Fruit fly (Drosophila melanogaster): Measurements from ENCODE around the gene robo2.

The robo2 gene

DNA sequence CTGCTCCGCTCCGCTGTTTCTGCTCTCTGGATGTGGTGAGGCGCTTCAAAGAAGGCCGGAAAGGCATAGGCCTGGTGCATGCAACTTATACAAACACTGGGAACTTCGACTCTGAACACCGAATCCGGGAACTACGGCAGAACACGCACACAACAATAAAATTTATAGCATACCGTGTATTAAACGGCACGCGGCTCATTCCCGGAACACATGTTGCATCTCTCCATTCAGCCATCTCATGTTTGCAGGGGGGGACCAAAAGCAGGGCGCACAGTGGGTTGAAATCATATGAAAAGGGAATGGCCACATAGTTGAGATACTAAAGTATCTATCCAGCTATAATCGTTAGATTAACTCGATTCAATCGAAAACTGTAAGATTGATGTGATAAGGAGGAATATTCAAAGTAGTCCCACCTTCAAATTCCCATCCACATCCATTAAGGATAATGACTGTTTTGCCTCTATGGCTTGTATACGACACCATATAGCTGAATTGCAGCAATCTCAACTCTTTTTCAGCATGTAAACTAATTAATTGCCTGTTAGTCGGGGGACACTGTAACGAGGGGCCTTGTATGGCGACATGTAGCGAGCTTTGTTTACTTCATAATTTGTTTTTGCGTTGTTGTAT lies 19.7 kb upstream of the robo2 start (continued):
- TF ChIP-seq Eip75B (GFP tag; optimal IDR thresholded peaks at IDR 0.05) (peak; percentile 51), OdsH (GFP tag; optimal IDR thresholded peaks at IDR 0.05) (peak; percentile 77), Sox102F (GFP tag; optimal IDR thresholded peaks at IDR 0.05) (peak; percentile 69), CG6163 (GFP tag; IDR thresholded peaks at IDR 0.05) (no peak), CG8119 (GFP tag; IDR thresholded peaks at IDR 0.05) (peak; percentile 72), Gug (GFP tag; IDR thresholded peaks at IDR 0.05) (0 out of 2 replicates have a peak, but pooled peaks have one; percentile 15), CG10631 (GFP tag; optimal IDR thresholded peaks at IDR 0.05) (peak; percentile 82), spab (GFP tag; optimal IDR thresholded peaks at IDR 0.05) (peak; percentile 78), Sox15 (GFP tag; optimal IDR thresholded peaks at IDR 0.05) (peak; percentile 78), CG15336 (GFP tag; IDR thresholded peaks at IDR 0.05) (peak; percentile 54), svp (GFP tag) (peak; percentile 86), acj6 (GFP tag; optimal IDR thresholded peaks at IDR 0.05) (peak; percentile 78), cyc (GFP tag; optimal IDR thresholded peaks at IDR 0.05) (peak; percentile 63), fkh (GFP tag; optimal IDR thresholded peaks at IDR 0.05) (peak; percentile 42)

DNA sequence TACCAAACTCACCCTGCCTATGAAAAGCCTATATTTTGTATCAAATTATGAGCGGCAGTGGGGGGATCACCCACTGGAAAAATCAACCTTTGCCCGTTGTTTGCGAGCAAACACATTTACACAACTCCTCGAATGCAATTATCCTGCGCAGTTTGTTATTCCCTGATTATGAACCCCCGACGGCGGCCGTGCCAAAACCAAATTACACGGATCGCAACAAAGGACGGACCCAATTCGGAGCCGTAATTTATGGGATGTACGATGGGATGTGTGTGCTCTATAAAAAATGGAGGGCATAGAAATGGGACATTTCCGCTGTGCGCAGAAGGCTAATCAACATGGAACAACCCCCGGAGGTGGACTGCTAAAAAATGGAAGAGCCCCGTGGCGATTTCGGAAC lies 15.2 kb upstream of the robo2 start:
- TF ChIP-seq ss (GFP tag; optimal IDR thresholded peaks at IDR 0.05) (no peak), CG8319 (GFP tag; optimal IDR thresholded peaks at IDR 0.05) (no peak), esn (GFP tag; optimal IDR thresholded peaks at IDR 0.05) (no peak), CG3919 (GFP tag; optimal IDR thresholded peaks at IDR 0.05) (no peak), CG10669 (GFP tag; optimal IDR thresholded peaks at IDR 0.05) (no peak), eg (GFP tag; IDR thresholded peaks at IDR 0.05) (no peak), Eip75B (GFP tag; optimal IDR thresholded peaks at IDR 0.05) (no peak), acj6 (GFP tag; optimal IDR thresholded peaks at IDR 0.05) (no peak), dsx (GFP tag; optimal IDR thresholded peaks at IDR 0.05; ENCODE audit: poor library complexity, severe bottlenecking) (no peak), CG6276 (GFP tag; optimal IDR thresholded peaks at IDR 0.05) (no peak), CG6808 (GFP tag; optimal IDR thresholded peaks at IDR 0.05) (no peak)

DNA sequence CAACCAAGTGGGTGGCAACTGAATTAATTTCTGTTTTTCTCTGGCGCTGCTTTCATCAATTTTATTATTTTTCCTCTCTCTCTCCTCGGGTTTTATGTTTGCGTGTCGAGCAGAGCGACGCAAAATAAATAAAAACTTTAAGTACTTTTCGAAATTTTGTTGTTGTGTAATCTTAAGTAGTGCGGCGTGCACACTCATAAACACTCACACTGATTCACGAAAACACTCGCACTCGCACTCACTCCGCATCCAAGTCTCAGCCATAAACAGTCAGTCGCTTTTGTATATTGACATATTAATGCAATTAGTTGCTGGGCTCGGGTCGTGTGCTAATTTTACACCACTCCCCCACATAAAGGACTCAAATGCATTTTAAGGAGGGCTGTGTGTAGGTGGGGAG lies 14.7 kb upstream of the robo2 start:
- TF ChIP-seq CG6163 (GFP tag; IDR thresholded peaks at IDR 0.05) (no peak), spab (GFP tag; optimal IDR thresholded peaks at IDR 0.05) (no peak), Sox15 (GFP tag; optimal IDR thresholded peaks at IDR 0.05) (no peak), Eip78C (GFP tag) (peak; percentile 39)

DNA sequence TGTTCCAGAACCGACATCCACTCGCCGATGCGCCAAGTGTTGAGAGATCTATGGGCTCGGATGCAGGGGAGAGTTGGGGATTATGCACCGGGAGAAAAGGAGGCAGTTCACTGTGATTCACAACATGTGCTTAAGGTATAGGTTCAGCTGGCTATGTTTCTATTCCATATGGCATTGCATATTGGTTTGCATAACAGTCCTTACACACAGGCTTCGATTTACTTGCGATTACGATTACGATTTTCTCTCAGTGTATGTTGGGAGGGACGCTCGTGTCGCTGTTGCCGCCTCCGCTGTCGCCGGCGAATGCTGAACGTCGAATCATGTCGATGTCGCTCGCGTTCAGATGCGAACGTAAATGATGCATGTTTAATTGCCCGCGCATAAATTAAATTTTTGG lies 13.5 kb upstream of the robo2 start:
- TF ChIP-seq Hr39 (GFP tag; optimal IDR thresholded peaks at IDR 0.05) (peak; percentile 19), salr (GFP tag; optimal IDR thresholded peaks at IDR 0.05) (peak in 1 of 2 experiments; percentile 58), CG1621 (tag; optimal IDR thresholded peaks at IDR 0.05) (peak; percentile 71), vri (GFP tag; optimal IDR thresholded peaks at IDR 0.05) (peak; percentile 68), Gug (GFP tag; IDR thresholded peaks at IDR 0.05) (peak; percentile 74), Hr38 (GFP tag; optimal IDR thresholded peaks at IDR 0.05) (no peak), CG6276 (GFP tag; optimal IDR thresholded peaks at IDR 0.05) (peak; percentile 63), topi (GFP tag; optimal IDR thresholded peaks at IDR 0.05) (no peak), CG10631 (GFP tag; optimal IDR thresholded peaks at IDR 0.05) (peak; percentile 68), CG6163 (GFP tag; IDR thresholded peaks at IDR 0.05) (no peak), CG16779 (tag; optimal IDR thresholded peaks at IDR 0.05) (peak; percentile 70), Ets21C (GFP tag; optimal IDR thresholded peaks at IDR 0.05) (peak; percentile 86), Sox102F (GFP tag; optimal IDR thresholded peaks at IDR 0.05) (peak; percentile 82), eg (GFP tag; IDR thresholded peaks at IDR 0.05) (peak; percentile 82), CG32006 (GFP tag; optimal IDR thresholded peaks at IDR 0.05) (peak; percentile 25), CG6854 (GFP tag; optimal IDR thresholded peaks at IDR 0.05) (peak; percentile 49), Hr4 (GFP tag; optimal IDR thresholded peaks at IDR 0.05) (peak; percentile 82), Eip78C (GFP tag) (no peak), Eip93F (GFP tag; optimal IDR thresholded peaks at IDR 0.05) (no peak), CG11294 (GFP tag; IDR thresholded peaks at IDR 0.05) (peak; percentile 76), svp (GFP tag) (peak; percentile 58), Sox15 (GFP tag; optimal IDR thresholded peaks at IDR 0.05) (no peak), fd59A (GFP tag; optimal IDR thresholded peaks at IDR 0.05) (peak; percentile 85), Sox14 (GFP tag; optimal IDR thresholded peaks at IDR 0.05) (peak; percentile 84), CG4318 (GFP tag; optimal IDR thresholded peaks at IDR 0.05) (no peak), CG8319 (GFP tag; optimal IDR thresholded peaks at IDR 0.05) (peak; percentile 90), CG3919 (GFP tag; optimal IDR thresholded peaks at IDR 0.05) (no peak), Blimp-1 (GFP tag; optimal IDR thresholded peaks at IDR 0.05) (peak; percentile 62), CG34406 (GFP tag; optimal IDR thresholded peaks at IDR 0.05) (no peak), fkh (GFP tag; optimal IDR thresholded peaks at IDR 0.05) (no peak), CG31627 (GFP tag; optimal IDR thresholded peaks at IDR 0.05) (peak; percentile 83), spab (GFP tag; optimal IDR thresholded peaks at IDR 0.05) (peak; percentile 90)
